Fruit fly (Drosophila melanogaster): ENCODE results near the gene Skel.

The Skel gene

DNA sequence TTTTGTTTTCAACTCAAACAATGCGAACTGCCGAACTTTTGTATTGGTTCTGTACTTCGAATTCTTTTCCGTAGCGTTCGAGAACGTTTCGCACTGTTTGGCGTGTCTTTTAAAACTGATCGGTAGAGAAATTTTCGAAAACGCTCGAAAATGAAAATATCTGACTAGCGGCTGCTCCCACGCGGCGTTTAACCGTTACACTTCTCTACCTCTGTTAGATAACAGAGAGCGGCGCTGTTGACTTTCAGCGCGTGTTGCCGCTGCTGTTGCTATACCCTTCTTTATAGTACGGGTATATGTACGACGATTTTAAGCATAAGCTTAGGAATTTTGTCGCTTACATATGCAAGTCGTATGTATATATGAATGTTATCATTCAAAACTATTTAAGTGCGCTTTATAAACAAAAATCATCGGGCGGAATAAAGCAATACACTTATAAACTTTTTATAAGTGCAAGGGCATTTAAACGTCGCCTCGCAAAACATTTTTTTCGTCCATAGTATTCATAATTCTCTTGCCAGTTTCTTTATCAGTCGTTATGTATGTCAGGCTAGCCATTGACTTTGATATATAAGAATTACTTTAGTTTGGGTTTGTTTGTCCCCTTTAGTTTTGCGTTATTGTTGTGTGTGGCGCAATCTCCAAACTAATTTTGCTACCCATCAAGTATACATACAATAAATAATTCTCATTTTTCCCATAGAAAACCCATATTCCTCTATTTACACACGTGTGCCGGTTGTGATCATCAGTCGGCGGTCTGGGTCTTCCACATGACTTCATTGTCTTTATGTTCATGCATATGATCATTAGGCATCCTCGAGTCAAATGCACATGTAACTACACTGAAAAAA, 5.7 kb upstream of the Skel start, which contains the start of gene Phyhd1 (continued):
- TF ChIP-seq Hr38 (GFP tag; optimal IDR thresholded peaks at IDR 0.05) (no peak), CG6276 (GFP tag; optimal IDR thresholded peaks at IDR 0.05) (peak; percentile 77), CG8319 (GFP tag; optimal IDR thresholded peaks at IDR 0.05) (peak; percentile 81), vri (GFP tag; optimal IDR thresholded peaks at IDR 0.05) (peak; percentile 82), Ets21C (GFP tag; optimal IDR thresholded peaks at IDR 0.05) (peak; percentile 79), Lpt (GFP tag; optimal IDR thresholded peaks at IDR 0.05) (peak; percentile 79), net (GFP tag; optimal IDR thresholded peaks at IDR 0.05) (peak; percentile 81), Eip75B (GFP tag; optimal IDR thresholded peaks at IDR 0.05) (peak; percentile 87), salr (GFP tag; optimal IDR thresholded peaks at IDR 0.05) (peak; percentile 72 to 73), CG3032 (tag; optimal IDR thresholded peaks at IDR 0.05) (peak; percentile 68), CG32006 (GFP tag; optimal IDR thresholded peaks at IDR 0.05) (peak; percentile 90), fd85E (GFP tag; optimal IDR thresholded peaks at IDR 0.05) (peak; percentile 32), dac (GFP tag; optimal IDR thresholded peaks at IDR 0.05) (peak; percentile 67), Blimp-1 (GFP tag; optimal IDR thresholded peaks at IDR 0.05) (no peak), acj6 (GFP tag; optimal IDR thresholded peaks at IDR 0.05) (peak; percentile 89), spab (GFP tag; optimal IDR thresholded peaks at IDR 0.05) (peak; percentile 59), pdm3 (GFP tag; optimal IDR thresholded peaks at IDR 0.05) (peak; percentile 91), CG3919 (GFP tag; optimal IDR thresholded peaks at IDR 0.05) (peak; percentile 88), OdsH (GFP tag; optimal IDR thresholded peaks at IDR 0.05) (peak; percentile 92), Sox15 (GFP tag; optimal IDR thresholded peaks at IDR 0.05) (peak; percentile 78), CG10669 (GFP tag; optimal IDR thresholded peaks at IDR 0.05) (peak; percentile 78), CG1621 (tag; optimal IDR thresholded peaks at IDR 0.05) (peak; percentile 80), Hr4 (GFP tag; optimal IDR thresholded peaks at IDR 0.05) (peak; percentile 88), CG6854 (GFP tag; optimal IDR thresholded peaks at IDR 0.05) (no peak), Eip93F (GFP tag; optimal IDR thresholded peaks at IDR 0.05) (no peak), CG4318 (GFP tag; optimal IDR thresholded peaks at IDR 0.05) (peak; percentile 78), CG7368 (GFP tag; optimal IDR thresholded peaks at IDR 0.05) (peak; percentile 67), topi (GFP tag; optimal IDR thresholded peaks at IDR 0.05) (peak; percentile 85), eg (GFP tag; IDR thresholded peaks at IDR 0.05) (peak; percentile 90), lz (GFP tag; optimal IDR thresholded peaks at IDR 0.05) (peak; percentile 83), CG6792 (GFP tag; optimal IDR thresholded peaks at IDR 0.05) (peak; percentile 88), CG31627 (GFP tag; optimal IDR thresholded peaks at IDR 0.05) (peak; percentile 89), Ets96B (tag; optimal IDR thresholded peaks at IDR 0.05) (peak; percentile 75), Met (GFP tag; optimal IDR thresholded peaks at IDR 0.05) (peak; percentile 79), fd59A (GFP tag; optimal IDR thresholded peaks at IDR 0.05) (peak; percentile 78), esn (GFP tag; optimal IDR thresholded peaks at IDR 0.05) (peak; percentile 88), CG8119 (GFP tag; IDR thresholded peaks at IDR 0.05) (peak; percentile 91), CG10631 (GFP tag; optimal IDR thresholded peaks at IDR 0.05) (peak; percentile 85), fkh (GFP tag; optimal IDR thresholded peaks at IDR 0.05) (peak; percentile 76), CG11294 (GFP tag; IDR thresholded peaks at IDR 0.05) (peak; percentile 66), dsx (GFP tag; optimal IDR thresholded peaks at IDR 0.05; ENCODE audit: poor library complexity, severe bottlenecking) (peak; percentile 59)

DNA sequence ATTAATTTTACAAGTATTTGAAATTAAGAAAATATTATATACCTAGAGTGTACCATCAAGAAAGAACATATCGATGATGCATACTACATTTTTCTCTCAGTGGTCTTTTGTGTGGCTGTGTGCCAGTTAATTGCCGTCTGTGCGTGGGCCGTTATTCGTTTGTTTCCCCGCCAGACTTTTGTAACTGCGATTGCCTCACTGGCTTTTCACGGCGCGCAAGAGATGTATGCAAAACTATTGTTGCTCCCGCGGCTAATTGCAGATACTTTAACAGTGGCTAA, 5.1 kb upstream of the Skel start:
- TF ChIP-seq CG11902 (GFP tag; optimal IDR thresholded peaks at IDR 0.05) = no peak
- TF ChIP-seq achi (GFP tag; optimal IDR thresholded peaks at IDR 0.05) = no peak
- no peak for TF ChIP-seq Ets21C (GFP tag; optimal IDR thresholded peaks at IDR 0.05)
- TF ChIP-seq CG8119 (GFP tag; IDR thresholded peaks at IDR 0.05) = peak; percentile 45; the same call in 2 of the 3 replicates
- no peak for TF ChIP-seq CG6808 (GFP tag; optimal IDR thresholded peaks at IDR 0.05)
- peak; percentile 60 for TF ChIP-seq CG15336 (GFP tag; IDR thresholded peaks at IDR 0.05)
- TF ChIP-seq Gug (GFP tag; IDR thresholded peaks at IDR 0.05) = peak; percentile 46
- peak; percentile 81 for TF ChIP-seq eg (GFP tag; IDR thresholded peaks at IDR 0.05)
- TF ChIP-seq fd59A (GFP tag; optimal IDR thresholded peaks at IDR 0.05) = no peak
- peak; percentile 19 for TF ChIP-seq Eip78C (GFP tag)
- TF ChIP-seq CG6163 (GFP tag; IDR thresholded peaks at IDR 0.05) = peak; percentile 62
- peak; percentile 33; the same call in 1 of the 2 replicates for TF ChIP-seq CG11294 (GFP tag; IDR thresholded peaks at IDR 0.05)
- TF ChIP-seq CG6792 (GFP tag; optimal IDR thresholded peaks at IDR 0.05) = no peak
- no peak for TF ChIP-seq Sox14 (GFP tag; optimal IDR thresholded peaks at IDR 0.05)
